Fruit fly (Drosophila melanogaster) whole organism, prepupa: ENCODE measurements around the gene Sox21b.

Experiments used
- Blimp-1 ChIP-seq: fragments of 200-800 bp; sonication (Bioruptor generic); optimal IDR thresholded peaks from 3 replicates; lab custom pipeline; 2017; ENCODE audit warnings: missing biosample characterization, missing genetic modification characterization, mild to moderate bottlenecking, moderate library complexity, missing genetic modification reagents
- CG11294 ChIP-seq: fragments of 200-800 bp; sonication (Bioruptor generic); IDR thresholded peaks from 2 replicates; pipeline ENCODE4 v1.3.6; 2022; ENCODE audit warnings: missing biosample characterization, missing genetic modification characterization
- CG4318 ChIP-seq: fragments of 200-800 bp; sonication (Bioruptor generic); optimal IDR thresholded peaks from 3 replicates; lab custom pipeline; 2017; ENCODE audit warnings: missing biosample characterization, mild to moderate bottlenecking, missing genetic modification characterization
- Eip93F ChIP-seq: fragments of 200-800 bp; sonication (Bioruptor generic); optimal IDR thresholded peaks from 2 replicates; lab custom pipeline; 2016; ENCODE audit warnings: missing biosample characterization, mild to moderate bottlenecking, missing genetic modification characterization
- Hr39 ChIP-seq: fragments of 200-800 bp; sonication (Bioruptor generic); optimal IDR thresholded peaks from 2 replicates; lab custom pipeline; 2016; ENCODE audit warnings: missing biosample characterization, missing genetic modification characterization
- Sox102F ChIP-seq: fragments of 200-800 bp; sonication (Bioruptor generic); optimal IDR thresholded peaks from 2 replicates; lab custom pipeline; 2016; ENCODE audit warnings: missing biosample characterization, mild to moderate bottlenecking, missing genetic modification characterization
- esn ChIP-seq: fragments of 200-800 bp; sonication (Bioruptor generic); optimal IDR thresholded peaks from 2 replicates; lab custom pipeline; 2016; ENCODE audit warnings: missing biosample characterization, mild to moderate bottlenecking, missing genetic modification characterization, moderate library complexity

DNA sequence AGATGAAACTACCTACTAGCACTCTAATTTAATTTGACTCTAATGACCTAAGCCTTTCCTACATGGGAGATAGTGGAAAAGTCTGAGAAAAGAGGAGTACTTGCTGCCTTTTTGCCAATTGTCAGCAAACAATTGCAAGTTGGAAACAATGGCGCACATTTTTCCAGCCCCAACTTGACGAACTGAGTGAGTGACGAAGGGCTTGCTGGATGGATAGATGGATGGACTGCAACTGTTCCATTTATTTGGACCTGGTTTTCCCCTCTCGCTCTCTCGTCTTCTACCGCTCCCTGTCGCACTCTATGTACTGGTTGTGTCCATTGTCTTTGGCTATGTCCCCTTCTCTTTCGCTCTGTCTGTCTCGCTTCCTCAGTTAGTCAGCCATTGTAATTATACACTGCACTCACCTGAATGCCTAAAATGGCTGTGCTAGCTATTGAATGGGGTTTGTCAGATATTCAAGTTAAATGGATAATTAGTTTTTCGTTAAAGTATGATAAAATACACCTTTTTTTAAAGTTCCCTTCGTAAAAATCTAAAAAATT lies 1.8 kb upstream of the Sox21b start:
- TF ChIP-seq Hr39 (GFP tag; lab: Kevin White, UChicago) (no peak), Sox102F (no peak), esn (GFP tag; lab: Kevin White, UChicago) (no peak), CG11294 (GFP tag; lab: Robert Waterston, UW) (no peak), CG4318 (GFP tag; lab: Kevin White, UChicago) (no peak), Eip93F (GFP tag; lab: Kevin White, UChicago) (no peak), Blimp-1 (GFP tag; lab: Kevin White, UChicago) (no peak)
